Fruit fly (Drosophila melanogaster): ENCODE measurements around the gene Rubicon.

Gene Rubicon

DNA sequence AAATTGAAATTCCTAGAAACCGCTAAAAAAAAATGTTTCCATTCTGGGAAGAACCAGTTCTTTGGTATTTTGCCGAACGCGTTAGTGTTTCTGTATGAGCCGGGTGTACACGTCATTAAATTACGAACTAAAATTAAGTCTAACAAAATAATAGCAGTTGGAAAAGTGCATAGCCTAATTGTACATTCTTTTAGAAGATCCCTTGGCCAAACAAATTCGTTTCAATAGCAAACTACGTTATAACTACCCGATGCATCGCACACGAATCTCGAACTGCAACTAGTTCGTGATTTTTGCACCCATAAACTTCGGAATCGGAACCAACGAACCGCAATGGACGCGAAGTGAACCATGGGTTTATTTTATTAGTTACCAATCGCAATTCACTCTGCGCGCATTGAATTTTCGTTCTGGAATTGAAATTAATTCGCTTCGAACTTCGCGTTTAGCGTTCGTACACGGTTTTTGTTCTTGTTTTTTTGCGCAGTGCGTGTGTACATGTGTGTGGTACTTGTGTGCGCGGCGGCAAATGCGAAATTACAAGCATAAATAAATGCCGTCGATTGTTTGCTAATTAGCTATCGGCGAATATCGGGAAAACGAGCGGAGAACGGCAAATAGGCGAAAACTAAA is 4.4 kb downstream of the Rubicon start, which contains the start of gene CAH3 (continued):
- TF ChIP-seq fd59A (GFP tag; optimal IDR thresholded peaks at IDR 0.05) = peak; percentile 94
- peak; percentile 92 for TF ChIP-seq CG34406 (GFP tag; optimal IDR thresholded peaks at IDR 0.05)
- TF ChIP-seq CG6163 (GFP tag; IDR thresholded peaks at IDR 0.05) = peak; percentile 96
- TF ChIP-seq dac (GFP tag; optimal IDR thresholded peaks at IDR 0.05) = peak; percentile 95
- TF ChIP-seq CG8319 (GFP tag; optimal IDR thresholded peaks at IDR 0.05) = peak; percentile 90
- peak; percentile 83 for TF ChIP-seq Blimp-1 (GFP tag; optimal IDR thresholded peaks at IDR 0.05)
- peak; percentile 91 for TF ChIP-seq CG6276 (GFP tag; optimal IDR thresholded peaks at IDR 0.05)
- TF ChIP-seq CG6792 (GFP tag; optimal IDR thresholded peaks at IDR 0.05) = peak; percentile 95
- TF ChIP-seq ss (GFP tag; optimal IDR thresholded peaks at IDR 0.05) = peak; percentile 94 to 96
- TF ChIP-seq fkh (GFP tag; optimal IDR thresholded peaks at IDR 0.05) = peak; percentile 38
- peak; percentile 93 for TF ChIP-seq CG10631 (GFP tag; optimal IDR thresholded peaks at IDR 0.05)
- TF ChIP-seq CG8632 (GFP tag; optimal IDR thresholded peaks at IDR 0.05) = peak; percentile 92
- TF ChIP-seq Sox15 (GFP tag; optimal IDR thresholded peaks at IDR 0.05) = peak; percentile 91
- TF ChIP-seq salr (GFP tag; optimal IDR thresholded peaks at IDR 0.05) = peak; percentile 89 to 94
- TF ChIP-seq CG11762 (GFP tag; optimal IDR thresholded peaks at IDR 0.05; ENCODE audit: insufficient read depth) = peak; percentile 90
- peak; percentile 92 for TF ChIP-seq CG4318 (GFP tag; optimal IDR thresholded peaks at IDR 0.05)
- peak; percentile 95 for TF ChIP-seq cyc (GFP tag; optimal IDR thresholded peaks at IDR 0.05)
- TF ChIP-seq Met (GFP tag; optimal IDR thresholded peaks at IDR 0.05) = peak; percentile 96
- peak; percentile 95 for TF ChIP-seq OdsH (GFP tag; optimal IDR thresholded peaks at IDR 0.05)
- TF ChIP-seq CG1621 (tag; optimal IDR thresholded peaks at IDR 0.05) = peak; percentile 95
- TF ChIP-seq CG15336 (GFP tag; IDR thresholded peaks at IDR 0.05) = peak; percentile 96
- TF ChIP-seq Sox14 (GFP tag; optimal IDR thresholded peaks at IDR 0.05) = peak; percentile 96
- peak; percentile 90 for TF ChIP-seq Gug (GFP tag; IDR thresholded peaks at IDR 0.05)
- TF ChIP-seq topi (GFP tag; optimal IDR thresholded peaks at IDR 0.05) = peak; percentile 96
- TF ChIP-seq CG16779 (tag; optimal IDR thresholded peaks at IDR 0.05) = peak; percentile 90
- peak; percentile 98 for TF ChIP-seq Eip78C (GFP tag)
- peak; percentile 95 for TF ChIP-seq CG3919 (GFP tag; optimal IDR thresholded peaks at IDR 0.05)
- TF ChIP-seq svp (GFP tag) = peak; percentile 97
- TF ChIP-seq eg (GFP tag; IDR thresholded peaks at IDR 0.05) = peak; percentile 96

DNA sequence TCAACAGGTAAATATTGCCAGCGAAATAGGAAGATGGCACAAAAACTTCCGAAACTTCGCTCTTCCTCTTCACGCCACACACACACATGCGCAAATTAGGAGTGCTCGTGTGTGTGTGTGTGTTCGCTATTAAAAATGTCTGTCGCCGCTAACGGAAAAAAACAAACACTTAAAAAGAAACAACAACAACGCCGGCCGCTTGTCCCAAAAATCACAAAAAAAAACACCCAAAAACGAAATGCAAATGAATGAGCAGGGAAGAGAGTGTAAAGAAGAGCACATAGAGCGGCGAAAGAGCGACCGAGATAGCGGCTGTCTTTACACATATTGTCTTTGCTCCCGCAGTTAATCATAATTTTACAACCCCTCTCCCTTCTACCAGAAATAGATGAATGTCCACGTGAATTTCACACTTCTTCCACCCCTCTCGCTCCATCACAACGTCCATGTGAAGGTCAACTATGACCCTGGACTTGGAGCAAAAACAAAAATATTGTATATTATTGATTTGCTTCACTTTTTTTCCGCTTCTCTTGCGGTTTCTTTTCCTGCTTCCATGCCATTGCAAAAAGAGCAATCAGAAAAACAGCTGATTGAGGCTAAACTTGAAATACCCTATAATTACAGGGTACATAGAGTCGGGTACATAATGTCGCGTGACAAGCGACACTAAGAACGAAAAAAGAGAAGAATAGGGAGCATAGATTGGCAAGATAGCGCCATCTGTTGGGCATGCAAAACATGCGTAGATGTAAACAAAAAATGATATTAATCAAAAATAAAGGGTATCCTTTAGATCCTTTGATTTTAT is 5.2 kb downstream of the Rubicon start:
- TF ChIP-seq CG6276 (GFP tag; optimal IDR thresholded peaks at IDR 0.05) (peak; percentile 58), CG6854 (GFP tag; optimal IDR thresholded peaks at IDR 0.05) (no peak), fkh (GFP tag; optimal IDR thresholded peaks at IDR 0.05) (peak; percentile 30), Eip75B (GFP tag; optimal IDR thresholded peaks at IDR 0.05) (no peak), OdsH (GFP tag; optimal IDR thresholded peaks at IDR 0.05) (no peak), fd59A (GFP tag; optimal IDR thresholded peaks at IDR 0.05) (no peak), Eip78C (GFP tag) (peak; percentile 66), spab (GFP tag; optimal IDR thresholded peaks at IDR 0.05) (no peak), Eip93F (GFP tag; optimal IDR thresholded peaks at IDR 0.05) (no peak), CG11294 (GFP tag; IDR thresholded peaks at IDR 0.05) (no peak), CG10631 (GFP tag; optimal IDR thresholded peaks at IDR 0.05) (no peak), pdm3 (GFP tag; optimal IDR thresholded peaks at IDR 0.05) (no peak), CG9139 (GFP tag; optimal IDR thresholded peaks at IDR 0.05) (peak; percentile 1), CG4318 (GFP tag; optimal IDR thresholded peaks at IDR 0.05) (no peak), Sox14 (GFP tag; optimal IDR thresholded peaks at IDR 0.05) (no peak), CG15336 (GFP tag; IDR thresholded peaks at IDR 0.05) (peak; percentile 62), Smox (GFP tag; optimal IDR thresholded peaks at IDR 0.05) (no peak), svp (GFP tag) (peak; percentile 79), fd85E (GFP tag; optimal IDR thresholded peaks at IDR 0.05) (no peak), acj6 (GFP tag; optimal IDR thresholded peaks at IDR 0.05) (no peak), ss (GFP tag; optimal IDR thresholded peaks at IDR 0.05) (peak in 1 of 2 experiments; percentile 42), vri (GFP tag; optimal IDR thresholded peaks at IDR 0.05) (no peak), CG32006 (GFP tag; optimal IDR thresholded peaks at IDR 0.05) (no peak), CG6163 (GFP tag; IDR thresholded peaks at IDR 0.05) (peak; percentile 59; the same call in 2 of the 3 replicates), Sox15 (GFP tag; optimal IDR thresholded peaks at IDR 0.05) (no peak), dac (GFP tag; optimal IDR thresholded peaks at IDR 0.05) (no peak), Hr4 (GFP tag; optimal IDR thresholded peaks at IDR 0.05) (peak; percentile 16), CG11762 (GFP tag; optimal IDR thresholded peaks at IDR 0.05; ENCODE audit: insufficient read depth) (no peak), CG16779 (tag; optimal IDR thresholded peaks at IDR 0.05) (no peak), eg (GFP tag; IDR thresholded peaks at IDR 0.05) (peak; percentile 85), Ets21C (GFP tag; optimal IDR thresholded peaks at IDR 0.05) (no peak), Hr39 (GFP tag; optimal IDR thresholded peaks at IDR 0.05) (no peak), Gug (GFP tag; IDR thresholded peaks at IDR 0.05) (no peak), CG3919 (GFP tag; optimal IDR thresholded peaks at IDR 0.05) (no peak), Lpt (GFP tag; optimal IDR thresholded peaks at IDR 0.05) (peak; percentile 18)

Data from whole organism, prepupa.